Fruit fly (Drosophila melanogaster) Kc167 (cell line): ENCODE measurements around the gene PIG-Wb.

ENCODE experiments used
- Myc ChIP-seq: fragments of >200 bp; optimal IDR thresholded peaks from 2 replicates; lab custom pipeline; 2017; ENCODE audit warnings: missing external identifiers
- Sin3A ChIP-seq: fragments of >200 bp; optimal IDR thresholded peaks from 2 replicates; lab custom pipeline; 2018; ENCODE audit warnings: missing external identifiers
- h ChIP-seq: fragments of >200 bp; optimal IDR thresholded peaks from 3 replicates; lab custom pipeline; 2018; ENCODE audit warnings: missing external identifiers
- insv ChIP-seq: fragments of >200 bp; optimal IDR thresholded peaks from 3 replicates; lab custom pipeline; 2018; ENCODE audit warnings: missing external identifiers
- psq ChIP-seq: fragments of >200 bp; optimal IDR thresholded peaks from 2 replicates; lab custom pipeline; 2017; ENCODE audit warnings: missing external identifiers
- ttk ChIP-seq: sonication (Bioruptor generic); optimal IDR thresholded peaks from 2 replicates; lab custom pipeline; 2017; ENCODE audit warnings: missing external identifiers

- TF ChIP-seq ttk (lab: Kevin White, UChicago): no peak
- no peak for TF ChIP-seq insv
- no peak for TF ChIP-seq psq (lab: Kevin White, UChicago)
- TF ChIP-seq Myc (lab: Kevin White, UChicago): no peak
- TF ChIP-seq h (lab: Kevin White, UChicago): no peak
- no peak for TF ChIP-seq Sin3A
These were observed 18.2 kb upstream of the PIG-Wb start, which contains the start of gene CG8001 for dm6 chr3L:1756143-1756542.
